Fruit fly (Drosophila melanogaster): Measurements from ENCODE around the gene CG31468.

DNA sequence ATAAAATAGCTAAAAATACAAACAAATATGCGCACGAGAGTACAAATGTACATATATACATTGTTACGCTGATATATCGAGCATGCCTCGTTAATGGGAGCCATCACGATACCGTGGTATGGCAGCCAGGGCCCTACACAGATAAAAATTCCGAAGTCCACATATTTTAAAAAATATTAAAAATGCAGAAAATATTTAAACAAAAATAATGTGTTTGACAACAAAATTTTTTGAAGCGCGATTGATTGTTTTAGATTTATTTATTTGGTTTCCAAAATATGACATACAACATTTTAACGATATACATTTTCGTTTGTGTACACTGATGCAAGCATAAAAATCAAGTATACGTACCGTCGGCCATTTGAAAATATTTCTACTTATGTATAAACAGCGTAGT is 26.6 kb upstream of the CG31468 start:
- TF ChIP-seq CTCF (optimal IDR thresholded peaks at IDR 0.05) (no peak), CG8478 (optimal IDR thresholded peaks at IDR 0.05) (no peak)
